Fruit fly (Drosophila melanogaster): ENCODE measurements around the gene IP3K2.

The IP3K2 gene

DNA sequence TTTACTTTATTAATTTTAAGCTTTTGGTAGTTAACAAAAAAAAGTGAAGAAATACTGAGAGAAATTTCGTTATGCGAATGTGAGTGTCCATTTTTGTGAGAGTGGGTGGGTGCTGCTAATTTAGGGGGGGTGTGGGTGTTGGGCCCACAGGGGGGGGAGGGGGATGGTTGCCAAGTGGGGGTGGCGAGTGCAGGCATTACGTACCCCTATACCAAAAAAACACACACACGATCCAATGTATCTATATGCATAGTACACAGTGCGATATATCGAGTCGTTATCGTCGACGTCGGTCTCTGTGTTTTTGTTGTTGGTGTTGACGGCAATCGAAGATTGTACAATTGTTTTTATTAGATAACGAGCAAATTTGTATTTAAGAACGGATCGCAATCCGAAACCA lies 20.1 kb downstream of the IP3K2 start:
- no peak for TF ChIP-seq CG14655 (GFP tag; optimal IDR thresholded peaks at IDR 0.05)
- 0 out of 3 replicates have a peak, but pooled peaks have one; percentile 27 for TF ChIP-seq fd96Ca (GFP tag; IDR thresholded peaks at IDR 0.05)
- no peak for TF ChIP-seq Pif1B (GFP tag; optimal IDR thresholded peaks at IDR 0.05)

dm6 chrX:13325310-13325709 lies 21.9 kb downstream of the IP3K2 start:
- TF ChIP-seq CG4496 (GFP tag; IDR thresholded peaks at IDR 0.05) (peak; percentile 61; the same call in 2 of the 3 replicates), CG8159 (tag; optimal IDR thresholded peaks at IDR 0.05) (no peak), fd96Ca (GFP tag; IDR thresholded peaks at IDR 0.05) (peak; percentile 43; the same call in 1 of the 3 replicates), CG8301 (tag; optimal IDR thresholded peaks at IDR 0.05) (no peak), D1 (tag; optimal IDR thresholded peaks at IDR 0.05) (no peak), Ets98B (GFP tag; IDR thresholded peaks at IDR 0.05) (peak; percentile 27; the same call in 1 of the 2 replicates), rn (GFP tag; IDR thresholded peaks at IDR 0.05) (peak; percentile 9; the same call in 1 of the 2 replicates)

DNA sequence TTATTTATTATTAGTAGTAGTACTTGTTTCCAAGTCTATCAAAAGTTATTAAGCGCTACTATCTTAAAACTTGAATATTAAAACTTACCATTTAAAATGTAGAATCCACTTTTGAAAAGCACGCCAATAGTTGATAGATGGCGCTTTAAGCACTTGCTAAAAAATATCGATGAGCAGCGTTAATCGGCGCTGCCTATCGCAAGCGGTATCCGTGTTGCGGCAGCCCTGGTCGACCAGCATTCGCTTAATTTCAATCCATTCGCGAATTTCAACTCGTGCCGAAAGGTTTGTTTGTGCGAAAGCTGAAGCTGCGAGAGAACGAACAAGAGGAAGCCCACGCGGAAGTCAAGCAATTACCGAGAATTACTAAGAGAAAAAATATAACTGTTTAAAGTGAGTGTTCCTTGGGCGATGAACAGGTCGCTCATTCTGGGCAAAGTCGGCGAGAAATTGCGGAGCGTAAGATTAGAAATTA lies 26.2 kb downstream of the IP3K2 start, which contains the start of gene Prx2:
Gene Prx2, plus strand, starts transcription at position 253 of the 475 bp plus-strand sequence.
- no peak for TF ChIP-seq CG34367 (tag; optimal IDR thresholded peaks at IDR 0.05)
- no peak for TF ChIP-seq CG12605 (GFP tag; IDR thresholded peaks at IDR 0.05)
- TF ChIP-seq CG9948 (tag; optimal IDR thresholded peaks at IDR 0.05) = no peak
- TF ChIP-seq Snoo (tag; optimal IDR thresholded peaks at IDR 0.05) = no peak
- no peak for TF ChIP-seq CG17806 (tag; optimal IDR thresholded peaks at IDR 0.05)
- TF ChIP-seq CG8159 (tag; optimal IDR thresholded peaks at IDR 0.05) = no peak
- TF ChIP-seq CG32121 (GFP tag; IDR thresholded peaks at IDR 0.05) = 0 out of 2 replicates have a peak, but pooled peaks have one; percentile 19
- TF ChIP-seq gl (tag; optimal IDR thresholded peaks at IDR 0.05) = no peak
- TF ChIP-seq EcR (GFP tag; optimal IDR thresholded peaks at IDR 0.05) = peak; percentile 5
- TF ChIP-seq CG13204 (GFP tag; optimal IDR thresholded peaks at IDR 0.05) = peak; percentile 12
- peak; percentile 68; the same call in 1 of the 2 replicates for TF ChIP-seq Ets98B (GFP tag; IDR thresholded peaks at IDR 0.05)
- no peak for TF ChIP-seq Pif1A (GFP tag; optimal IDR thresholded peaks at IDR 0.05)
- no peak for TF ChIP-seq fd96Ca (GFP tag; IDR thresholded peaks at IDR 0.05)
- no peak for TF ChIP-seq CG10348 (GFP tag; IDR thresholded peaks at IDR 0.05)
- no peak for TF ChIP-seq CG14655 (GFP tag; optimal IDR thresholded peaks at IDR 0.05)
- no peak for TF ChIP-seq CG15710 (tag; optimal IDR thresholded peaks at IDR 0.05)
- peak; percentile 72 for TF ChIP-seq CG4496 (GFP tag; IDR thresholded peaks at IDR 0.05)
- no peak for TF ChIP-seq D1 (tag; optimal IDR thresholded peaks at IDR 0.05)
- no peak for TF ChIP-seq CG8301 (tag; optimal IDR thresholded peaks at IDR 0.05)
- TF ChIP-seq rn (GFP tag; IDR thresholded peaks at IDR 0.05) = no peak
- no peak for TF ChIP-seq Pif1B (GFP tag; optimal IDR thresholded peaks at IDR 0.05)

DNA sequence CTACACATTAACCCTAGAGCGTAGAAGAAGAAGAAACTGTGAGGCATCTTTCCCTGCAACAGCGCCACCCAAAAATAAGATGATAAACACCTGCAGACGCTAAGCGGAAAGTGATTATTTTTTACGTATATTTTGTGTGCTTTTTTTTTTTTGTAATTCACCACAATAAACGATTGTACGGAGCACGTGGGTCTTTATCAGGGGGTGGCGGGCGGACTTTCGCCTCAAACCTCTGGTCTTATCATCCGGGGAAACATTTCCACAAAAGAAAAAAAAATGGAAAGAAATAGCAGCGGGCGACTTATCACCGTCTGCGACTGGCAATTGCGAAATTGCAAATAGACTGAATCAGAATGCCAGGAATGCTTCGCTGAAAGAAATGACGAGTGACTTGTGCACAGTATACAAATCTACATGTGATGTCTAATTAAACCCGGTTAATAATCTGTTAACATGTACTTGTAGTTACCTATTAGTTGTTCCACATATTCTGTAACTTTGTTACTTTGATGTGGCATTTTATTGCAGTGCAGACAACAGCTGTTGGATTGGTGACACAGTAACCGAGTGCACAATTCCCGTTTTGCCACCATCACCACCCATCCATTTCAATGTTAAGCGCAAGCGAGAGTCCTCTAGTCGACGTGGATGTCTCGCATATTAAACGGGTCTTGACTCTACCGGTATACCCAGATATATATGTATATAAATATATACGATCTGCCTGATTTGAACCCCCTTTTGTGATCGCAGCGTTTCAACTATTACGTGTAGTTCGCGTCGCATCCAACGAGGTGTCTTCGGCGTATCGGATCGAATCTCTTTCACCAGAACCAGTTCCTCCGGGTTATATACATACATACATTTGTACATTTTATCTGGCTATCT lies 28.6 kb downstream of the IP3K2 start:
- TF ChIP-seq Pif1A (GFP tag; optimal IDR thresholded peaks at IDR 0.05) (peak; percentile 79), rn (GFP tag; IDR thresholded peaks at IDR 0.05) (peak; percentile 55), fd96Ca (GFP tag; IDR thresholded peaks at IDR 0.05) (peak; percentile 90), CG14655 (GFP tag; optimal IDR thresholded peaks at IDR 0.05) (peak; percentile 83), CG32121 (GFP tag; IDR thresholded peaks at IDR 0.05) (peak; percentile 86), D1 (tag; optimal IDR thresholded peaks at IDR 0.05) (no peak), CG8301 (tag; optimal IDR thresholded peaks at IDR 0.05) (peak; percentile 88), gl (tag; optimal IDR thresholded peaks at IDR 0.05) (peak; percentile 73), CG10348 (GFP tag; IDR thresholded peaks at IDR 0.05) (no peak), CG4496 (GFP tag; IDR thresholded peaks at IDR 0.05) (peak; percentile 92), EcR (GFP tag; optimal IDR thresholded peaks at IDR 0.05) (peak; percentile 84), Snoo (tag; optimal IDR thresholded peaks at IDR 0.05) (peak; percentile 81), CG13204 (GFP tag; optimal IDR thresholded peaks at IDR 0.05) (no peak), CG34367 (tag; optimal IDR thresholded peaks at IDR 0.05) (peak; percentile 74), CG8159 (tag; optimal IDR thresholded peaks at IDR 0.05) (peak; percentile 82), Ets98B (GFP tag; IDR thresholded peaks at IDR 0.05) (peak; percentile 89), Pif1B (GFP tag; optimal IDR thresholded peaks at IDR 0.05) (peak; percentile 73), CG17806 (tag; optimal IDR thresholded peaks at IDR 0.05) (peak; percentile 79), CG15710 (tag; optimal IDR thresholded peaks at IDR 0.05) (peak; percentile 74), CG9948 (tag; optimal IDR thresholded peaks at IDR 0.05) (peak; percentile 68), CG12605 (GFP tag; IDR thresholded peaks at IDR 0.05) (peak; percentile 86)

DNA sequence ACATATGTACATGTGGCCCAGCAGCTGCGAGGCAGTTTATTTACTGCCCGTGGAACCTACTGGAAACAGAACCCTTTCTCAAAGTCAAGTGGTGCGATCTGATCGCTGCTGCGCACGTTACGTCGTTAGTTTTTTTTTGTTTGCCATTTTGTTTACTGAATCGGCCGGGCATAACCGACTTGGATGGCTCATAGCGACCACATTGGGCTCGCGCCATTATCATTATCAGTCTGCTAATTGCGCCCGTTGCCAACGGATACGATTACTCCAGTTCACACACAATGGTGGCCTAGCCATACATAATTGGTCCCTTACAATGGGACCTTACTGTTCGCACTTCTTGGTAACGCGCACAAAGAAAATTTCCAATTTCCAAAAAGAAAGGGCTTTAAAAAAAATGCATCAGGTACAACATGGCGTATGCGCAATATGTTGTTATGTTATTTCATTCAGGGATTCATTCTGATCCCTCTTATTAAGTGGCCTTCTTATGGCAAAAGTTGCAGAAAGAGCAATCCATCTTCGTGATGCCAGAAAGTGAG lies 29.3 kb downstream of the IP3K2 start:
- TF ChIP-seq CG10348 (GFP tag; IDR thresholded peaks at IDR 0.05) (no peak), CG14655 (GFP tag; optimal IDR thresholded peaks at IDR 0.05) (peak; percentile 77), CG15710 (tag; optimal IDR thresholded peaks at IDR 0.05) (no peak), CG8159 (tag; optimal IDR thresholded peaks at IDR 0.05) (peak; percentile 14), rn (GFP tag; IDR thresholded peaks at IDR 0.05) (no peak), fd96Ca (GFP tag; IDR thresholded peaks at IDR 0.05) (0 out of 3 replicates have a peak, but pooled peaks have one; percentile 34), CG12605 (GFP tag; IDR thresholded peaks at IDR 0.05) (0 out of 2 replicates have a peak, but pooled peaks have one; percentile 29), CG4496 (GFP tag; IDR thresholded peaks at IDR 0.05) (no peak; the same call in 2 of the 3 replicates), EcR (GFP tag; optimal IDR thresholded peaks at IDR 0.05) (peak; percentile 14), Pif1A (GFP tag; optimal IDR thresholded peaks at IDR 0.05) (peak; percentile 48), Pif1B (GFP tag; optimal IDR thresholded peaks at IDR 0.05) (peak; percentile 31), CG34367 (tag; optimal IDR thresholded peaks at IDR 0.05) (peak; percentile 6), CG32121 (GFP tag; IDR thresholded peaks at IDR 0.05) (no peak), CG17806 (tag; optimal IDR thresholded peaks at IDR 0.05) (no peak), gl (tag; optimal IDR thresholded peaks at IDR 0.05) (no peak), D1 (tag; optimal IDR thresholded peaks at IDR 0.05) (no peak), CG9948 (tag; optimal IDR thresholded peaks at IDR 0.05) (peak; percentile 63), CG8301 (tag; optimal IDR thresholded peaks at IDR 0.05) (peak; percentile 62), Ets98B (GFP tag; IDR thresholded peaks at IDR 0.05) (no peak), Snoo (tag; optimal IDR thresholded peaks at IDR 0.05) (peak; percentile 1), CG13204 (GFP tag; optimal IDR thresholded peaks at IDR 0.05) (peak; percentile 20)
